Worm (Caenorhabditis elegans) whole organism, late embryonic: Measurements from ENCODE around the gene zhp-4.

ENCODE experiments used
- K09A11.1 ChIP-seq: sonication (generic microtip); optimal IDR thresholded peaks from 2 replicates; lab custom pipeline; 2017; ENCODE audit warnings: antibody characterized with exemption, mild to moderate bottlenecking, missing genetic modification characterization, missing compliant biosample characterization; ENCODE audit not compliant: insufficient read depth
- Y22D7AL.16 ChIP-seq: sonication (generic microtip); optimal IDR thresholded peaks from 2 replicates; lab custom pipeline; 2016; ENCODE audit warnings: missing genetic modification characterization, missing compliant biosample characterization
- ahr-1 ChIP-seq: sonication (generic microtip); optimal IDR thresholded peaks from 2 replicates; lab custom pipeline; 2016; ENCODE audit warnings: missing genetic modification characterization, missing compliant biosample characterization
- ama-1 ChIP-seq: fragments of 150-350 bp; optimal IDR thresholded peaks from 2 replicates; lab custom pipeline; 2014
- ceh-30 ChIP-seq: fragments of 150-350 bp; optimal IDR thresholded peaks from 2 replicates; lab custom pipeline; 2014; ENCODE audit warnings: missing biosample characterization, missing genetic modification characterization
- ceh-48 ChIP-seq: sonication (generic microtip); optimal IDR thresholded peaks from 2 replicates; lab custom pipeline; 2016; ENCODE audit warnings: missing genetic modification characterization, inconsistent platforms, missing compliant biosample characterization
- dmd-4 ChIP-seq: sonication (generic microtip); optimal IDR thresholded peaks from 2 replicates; lab custom pipeline; 2016; ENCODE audit warnings: borderline replicate concordance, missing genetic modification characterization, missing compliant biosample characterization
- elt-2 ChIP-seq: sonication (generic microtip); optimal IDR thresholded peaks from 2 replicates; lab custom pipeline; 2016; ENCODE audit warnings: missing genetic modification reagents, missing genetic modification characterization, missing compliant biosample characterization
- eyg-1 ChIP-seq: sonication (generic microtip); optimal IDR thresholded peaks from 2 replicates; lab custom pipeline; 2016; ENCODE audit warnings: missing genotype, missing genetic modification characterization, missing compliant biosample characterization
- fkh-6 ChIP-seq: sonication (generic microtip); optimal IDR thresholded peaks from 2 replicates; lab custom pipeline; 2016; ENCODE audit warnings: missing genetic modification characterization, missing compliant biosample characterization
- gmeb-2 ChIP-seq: sonication (generic microtip); optimal IDR thresholded peaks from 2 replicates; lab custom pipeline; 2016; ENCODE audit warnings: missing genetic modification characterization, inconsistent platforms, missing compliant biosample characterization
- hlh-13 ChIP-seq: fragments of 200-800 bp; sonication (Bioruptor generic); optimal IDR thresholded peaks from 2 replicates; lab custom pipeline; 2018; ENCODE audit warnings: mild to moderate bottlenecking, missing genetic modification characterization, missing compliant biosample characterization
- hlh-15 ChIP-seq: sonication (generic microtip); optimal IDR thresholded peaks from 2 replicates; lab custom pipeline; 2016; ENCODE audit warnings: missing genetic modification characterization, missing compliant biosample characterization
- lin-11 ChIP-seq: fragments of 200-800 bp; sonication (Bioruptor generic); optimal IDR thresholded peaks from 2 replicates; lab custom pipeline; 2018; ENCODE audit warnings: mild to moderate bottlenecking, missing genetic modification characterization, missing compliant biosample characterization
- mec-3 ChIP-seq: sonication (generic microtip); optimal IDR thresholded peaks from 2 replicates; lab custom pipeline; 2016; ENCODE audit warnings: borderline replicate concordance, missing genetic modification characterization, missing compliant biosample characterization
- npax-4 ChIP-seq: sonication (generic microtip); optimal IDR thresholded peaks from 2 replicates; lab custom pipeline; 2016; ENCODE audit warnings: missing genetic modification characterization, missing compliant biosample characterization
- pax-1 ChIP-seq: fragments of 150-350 bp; optimal IDR thresholded peaks from 2 replicates; lab custom pipeline; 2014; ENCODE audit warnings: missing biosample characterization, missing genetic modification characterization
- pha-2 ChIP-seq: sonication (generic microtip); optimal IDR thresholded peaks from 2 replicates; lab custom pipeline; 2017; ENCODE audit warnings: mild to moderate bottlenecking, missing genetic modification characterization, missing compliant biosample characterization
- ref-2 ChIP-seq: sonication (generic microtip); optimal IDR thresholded peaks from 2 replicates; lab custom pipeline; 2016; ENCODE audit warnings: missing genetic modification characterization, missing compliant biosample characterization
- rnt-1 ChIP-seq: sonication (generic microtip); optimal IDR thresholded peaks from 2 replicates; lab custom pipeline; 2016; ENCODE audit warnings: missing genetic modification characterization, missing compliant biosample characterization
- tbx-2 ChIP-seq: sonication (generic microtip); optimal IDR thresholded peaks from 2 replicates; lab custom pipeline; 2016; ENCODE audit warnings: missing genetic modification characterization, missing compliant biosample characterization
- tbx-7 ChIP-seq: sonication (generic microtip); optimal IDR thresholded peaks from 2 replicates; lab custom pipeline; 2016; ENCODE audit warnings: missing genotype, missing genetic modification characterization, missing compliant biosample characterization
- unc-55 ChIP-seq: sonication (generic microtip); optimal IDR thresholded peaks from 2 replicates; lab custom pipeline; 2017; ENCODE audit warnings: missing biosample characterization, missing genetic modification reagents, missing genetic modification characterization

Gene zhp-4

DNA sequence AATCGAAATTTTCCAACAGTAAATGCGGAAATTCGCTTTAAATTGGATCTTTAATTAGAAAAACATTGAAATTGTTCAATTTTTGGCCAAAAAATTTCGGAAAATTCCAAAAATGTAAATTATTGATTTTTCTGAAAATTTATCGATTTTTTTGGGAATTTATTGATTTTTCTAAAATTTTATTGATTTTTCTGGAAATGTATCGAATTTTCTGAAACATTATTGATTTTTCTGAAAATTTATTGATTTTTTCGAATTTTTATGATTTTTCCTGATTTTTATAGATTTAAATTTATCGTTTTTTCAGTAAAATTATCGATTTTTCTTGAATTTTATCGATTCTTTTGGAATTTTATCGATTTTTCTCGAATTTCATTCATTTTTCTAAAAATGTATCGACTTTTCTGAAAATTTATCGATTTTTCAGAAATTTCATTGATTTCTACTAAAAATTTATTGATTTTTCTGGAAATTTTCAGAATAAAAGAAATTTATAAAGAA, 15.3 kb upstream of the zhp-4 start:
- no peak for TF ChIP-seq pha-2 (tag; lab: Kevin White, UChicago)
- peak; percentile 36 for TF ChIP-seq ceh-48 (tag; lab: Kevin White, UChicago)
- TF ChIP-seq ahr-1 (tag; lab: Kevin White, UChicago), result no peak

DNA sequence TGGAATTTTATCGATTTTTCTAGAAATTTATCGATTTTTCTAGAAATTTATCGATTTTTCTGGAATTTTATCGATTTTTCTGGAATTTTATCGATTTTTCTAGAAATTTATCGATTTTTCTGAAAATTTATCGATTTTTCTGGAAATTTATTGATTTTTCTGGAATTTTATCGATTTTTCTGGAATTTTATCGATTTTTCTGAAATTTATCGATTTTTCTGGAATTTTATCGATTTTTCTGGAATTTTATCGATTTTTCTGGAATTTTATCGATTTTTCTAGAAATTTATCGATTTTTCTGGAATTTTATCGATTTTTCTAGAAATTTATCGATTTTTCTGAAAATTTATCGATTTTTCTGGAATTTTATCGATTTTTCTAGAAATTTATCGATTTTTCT, 12.1 kb upstream of the zhp-4 start:
- peak; percentile 62 for TF ChIP-seq ceh-48 (tag; lab: Kevin White, UChicago)
- TF ChIP-seq, all 69 proteins: peak for 1; not testable (repeated sequence) for 68

DNA sequence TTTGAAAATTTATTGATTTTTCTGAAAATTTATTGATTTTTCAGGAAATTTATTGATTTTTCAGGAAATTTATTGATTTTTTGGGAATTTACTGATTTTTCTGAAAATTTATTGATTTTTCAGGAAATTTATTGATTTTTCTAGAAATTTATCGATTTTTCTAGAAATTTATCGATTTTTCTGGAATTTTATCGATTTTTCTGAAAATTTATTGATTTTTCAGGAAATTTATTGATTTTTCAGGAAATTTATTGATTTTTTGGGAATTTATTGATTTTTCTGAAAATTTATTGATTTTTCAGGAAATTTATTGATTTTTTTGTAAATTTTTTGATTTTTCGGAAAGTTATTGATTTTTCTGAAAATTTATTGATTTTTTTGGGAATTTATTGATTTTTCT, 11.0 kb upstream of the zhp-4 start:
- TF ChIP-seq ceh-48 (tag; lab: Kevin White, UChicago), result peak; percentile 70

DNA sequence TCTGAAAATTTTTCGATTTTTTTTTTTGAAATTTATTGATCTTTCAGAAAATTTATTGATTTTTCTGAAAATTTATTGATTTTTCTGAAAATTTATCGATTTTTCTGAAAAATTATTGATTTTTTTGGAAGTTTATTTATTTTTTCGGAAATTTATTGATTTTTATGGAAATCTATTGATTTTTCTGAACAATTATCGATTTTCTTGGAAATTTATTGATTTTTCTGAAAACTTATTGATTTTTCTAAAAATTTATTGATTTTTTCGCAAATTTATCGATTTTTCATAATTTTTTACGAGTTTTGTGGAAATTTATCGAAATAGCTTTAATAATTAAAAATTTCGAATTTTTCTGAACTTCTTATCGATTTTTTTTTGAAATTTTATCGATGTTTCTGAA, 5.5 kb upstream of the zhp-4 start:
- peak; percentile 6 for TF ChIP-seq ceh-48 (tag; lab: Kevin White, UChicago)
- no peak for TF ChIP-seq unc-55 (GFP tag; lab: Kevin White, UChicago)

DNA sequence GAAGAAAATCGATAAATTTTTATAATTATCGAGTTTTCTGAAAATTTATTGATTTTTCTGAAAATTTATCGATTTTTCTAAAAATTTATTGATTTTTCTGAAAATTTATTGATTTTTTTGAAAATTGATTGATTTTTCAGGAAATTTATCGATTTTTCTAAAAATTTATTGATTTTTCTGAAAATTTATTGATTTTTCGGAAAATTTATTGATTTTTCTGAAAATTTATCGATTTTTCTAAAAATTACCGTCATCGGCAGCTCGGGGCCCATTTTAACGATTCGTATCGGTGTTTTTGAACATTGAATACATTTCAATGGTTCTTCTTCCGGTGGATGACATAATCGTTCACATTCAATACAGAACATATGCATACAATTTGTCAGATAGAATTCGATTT, 923 bp downstream of the zhp-4 start:
- TF ChIP-seq ceh-48 (tag; lab: Kevin White, UChicago), result peak; percentile 8

DNA sequence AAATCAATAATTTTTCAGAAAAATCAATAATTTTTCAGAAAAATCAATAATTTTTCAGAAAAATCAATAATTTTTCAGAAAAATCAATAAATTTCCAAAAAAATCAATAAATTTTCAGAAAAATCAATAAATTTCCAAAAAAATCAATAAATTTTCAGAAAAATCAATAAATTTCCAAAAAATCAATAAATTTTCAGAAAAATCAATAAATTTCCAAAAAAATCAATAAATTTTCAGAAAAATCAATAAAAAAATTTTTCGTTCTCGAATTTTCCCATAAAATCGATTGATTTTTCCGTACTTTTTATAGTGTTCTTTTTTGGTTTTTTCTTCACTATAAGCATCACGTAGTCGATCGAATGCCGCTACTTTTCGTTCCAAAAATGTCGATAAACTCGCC, 1.4 kb downstream of the zhp-4 start:
- TF ChIP-seq ceh-48 (tag; lab: Kevin White, UChicago), result peak; percentile 43

DNA sequence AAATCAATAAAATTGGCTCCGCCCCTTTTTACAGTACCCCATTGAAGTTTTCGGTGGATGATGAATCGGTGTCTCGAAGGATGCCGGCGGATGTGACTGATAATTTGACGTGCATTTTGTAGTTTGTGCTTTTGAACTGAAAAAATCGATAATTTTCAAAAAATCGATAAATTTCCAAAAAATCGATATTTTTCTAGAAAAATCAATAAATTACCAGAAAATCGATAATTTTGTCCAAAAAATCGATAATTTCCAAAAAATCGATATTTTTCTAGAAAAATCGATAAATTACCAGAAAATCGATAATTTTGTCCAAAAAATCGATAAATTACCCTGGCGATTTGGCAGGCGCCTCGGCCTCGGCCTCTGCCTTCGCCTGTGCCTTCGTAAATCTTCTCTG, 2.1 kb downstream of the zhp-4 start:
- TF ChIP-seq ceh-48 (tag; lab: Kevin White, UChicago) (peak; percentile 59), pax-1 (tag; lab: Kevin White, UChicago) (no peak)
- TF ChIP-seq, all 69 proteins: peak for 1

DNA sequence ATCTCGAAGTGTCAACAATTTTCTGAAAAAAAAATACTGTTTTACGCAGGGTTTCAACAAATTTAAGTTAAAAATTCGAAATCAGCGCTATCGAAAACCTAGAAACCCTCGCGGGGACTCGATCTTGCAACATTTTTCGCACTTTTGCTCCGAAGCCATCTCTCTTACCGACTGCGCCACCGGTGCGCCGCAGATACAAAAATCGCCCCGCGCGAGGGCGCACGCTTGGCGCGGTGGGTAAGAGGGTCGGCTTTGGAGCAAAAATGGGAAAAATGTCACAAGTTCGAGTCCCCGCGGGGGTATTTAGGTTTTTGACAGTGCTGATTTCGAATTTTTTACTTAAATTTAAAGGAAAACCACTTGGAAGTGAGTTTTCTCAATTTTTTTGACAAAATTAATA, 10.7 kb downstream of the zhp-4 start:
- TF ChIP-seq pax-1 (tag; lab: Kevin White, UChicago), result no peak
- TF ChIP-seq rnt-1 (tag; lab: Kevin White, UChicago), result no peak
- TF ChIP-seq lin-11 (tag; lab: Kevin White, UChicago), result no peak
- no peak for TF ChIP-seq tbx-7 (tag; lab: Kevin White, UChicago)
- no peak for TF ChIP-seq hlh-13 (GFP tag; lab: Kevin White, UChicago)
- TF ChIP-seq ceh-30 (tag; lab: Kevin White, UChicago), result no peak
- no peak for TF ChIP-seq dmd-4
- no peak for TF ChIP-seq fkh-6 (tag; lab: Kevin White, UChicago)
- TF ChIP-seq pha-2 (tag; lab: Kevin White, UChicago), result no peak
- no peak for TF ChIP-seq Y22D7AL.16 (tag; lab: Kevin White, UChicago)
- TF ChIP-seq hlh-15 (tag; lab: Kevin White, UChicago), result no peak
- TF ChIP-seq gmeb-2 (tag; lab: Kevin White, UChicago), result no peak
- no peak for TF ChIP-seq mec-3 (tag; lab: Kevin White, UChicago)
- TF ChIP-seq tbx-2 (tag; lab: Kevin White, UChicago), result no peak
- no peak for TF ChIP-seq elt-2 (tag; lab: Kevin White, UChicago)

DNA sequence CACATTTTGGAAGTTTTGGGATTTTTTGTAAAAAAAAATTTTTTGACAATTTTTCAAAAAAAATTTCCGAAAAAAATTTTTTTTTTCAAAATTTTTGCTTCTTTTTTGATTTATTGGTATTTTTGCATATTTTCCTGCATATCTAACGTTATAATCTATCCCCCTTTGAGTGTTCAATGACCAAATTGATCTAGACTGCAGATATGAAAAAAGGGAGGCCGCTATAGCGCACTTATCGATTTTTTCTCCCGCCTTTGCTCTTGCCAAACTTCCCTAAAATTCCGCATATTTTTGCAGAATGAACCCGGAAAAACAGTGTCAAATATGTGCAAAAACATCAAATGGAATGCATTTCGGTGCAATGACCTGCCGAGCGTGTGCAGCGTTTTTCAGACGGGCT, 14.2 kb downstream of the zhp-4 start, which contains the start of gene nhr-145:
nhr-145 (plus strand) TSS at position 298 of the 400 bp plus-strand sequence.
- no peak for TF ChIP-seq dmd-4
- no peak for TF ChIP-seq ref-2 (tag; lab: Kevin White, UChicago)
- TF ChIP-seq hlh-13 (GFP tag; lab: Kevin White, UChicago), result no peak
- peak; percentile 39 for TF ChIP-seq ceh-48 (tag; lab: Kevin White, UChicago)
- TF ChIP-seq ama-1 (lab: Kevin White, UChicago), result no peak
- TF ChIP-seq eyg-1, result no peak
- TF ChIP-seq npax-4 (tag; lab: Kevin White, UChicago), result no peak
- TF ChIP-seq K09A11.1 (tag; lab: Kevin White, UChicago), result no peak
